Worm (Caenorhabditis elegans): ENCODE data around the gene sri-77.

Gene sri-77

ce11 chrII:2564899-2565298 is 40.3 kb downstream of the sri-77 start, which contains the start of gene usp-39 (continued):
- peak; percentile 54 for TF ChIP-seq nhr-11 (tag; optimal IDR thresholded peaks at IDR 0.05)
- TF ChIP-seq efl-3 (GFP tag; optimal IDR thresholded peaks at IDR 0.05): no peak
- peak; percentile 60 for TF ChIP-seq blmp-1 (tag; optimal IDR thresholded peaks at IDR 0.05)
- TF ChIP-seq nhr-77 (tag; optimal IDR thresholded peaks at IDR 0.05): no peak
- TF ChIP-seq swsn-7 (tag; optimal IDR thresholded peaks at IDR 0.05): no peak
- TF ChIP-seq fkh-8 (tag; optimal IDR thresholded peaks at IDR 0.05): no peak
- TF ChIP-seq ceh-63 (GFP tag; optimal IDR thresholded peaks at IDR 0.05): no peak
- TF ChIP-seq unc-130 (tag; optimal IDR thresholded peaks at IDR 0.05): peak; percentile 90
- peak; percentile 69 to 91 (median 83) for TF ChIP-seq ceh-82 (tag; optimal IDR thresholded peaks at IDR 0.05)
- TF ChIP-seq isw-1 (GFP tag; IDR thresholded peaks at IDR 0.05): peak; percentile 66
- TF ChIP-seq aha-1 (tag; optimal IDR thresholded peaks at IDR 0.05): peak; percentile 6
- peak; percentile 51 for TF ChIP-seq fos-1 (tag; optimal IDR thresholded peaks at IDR 0.05)
- peak; percentile 73 for TF ChIP-seq fkh-10 (GFP tag; optimal IDR thresholded peaks at IDR 0.05)
- no peak for TF ChIP-seq lir-3 (tag; optimal IDR thresholded peaks at IDR 0.05; ENCODE audit: poor library complexity)
- no peak for TF ChIP-seq egl-27 (tag; optimal IDR thresholded peaks at IDR 0.05)
- TF ChIP-seq skn-1 (tag; optimal IDR thresholded peaks at IDR 0.05): peak; percentile 24
- no peak for TF ChIP-seq hpl-2 (GFP tag; optimal IDR thresholded peaks at IDR 0.05)
- TF ChIP-seq mef-2 (tag; optimal IDR thresholded peaks at IDR 0.05): peak; percentile 35
- no peak for TF ChIP-seq hlh-17 (GFP tag; optimal IDR thresholded peaks at IDR 0.05; ENCODE audit: borderline replicate concordance)
- TF ChIP-seq dsc-1 (tag; optimal IDR thresholded peaks at IDR 0.05): no peak
- no peak for TF ChIP-seq pqm-1 (tag; optimal IDR thresholded peaks at IDR 0.05)
- TF ChIP-seq C34B4.2 (tag; optimal IDR thresholded peaks at IDR 0.05): no peak
- TF ChIP-seq lin-14 (GFP tag; optimal IDR thresholded peaks at IDR 0.05): no peak
- TF ChIP-seq unc-62 (GFP tag; optimal IDR thresholded peaks at IDR 0.05): no peak
- peak; percentile 17 for TF ChIP-seq ces-1 (GFP tag; optimal IDR thresholded peaks at IDR 0.05)
- TF ChIP-seq zag-1 (tag; optimal IDR thresholded peaks at IDR 0.05): no peak
- peak; percentile 11 for TF ChIP-seq nhr-237 (tag; optimal IDR thresholded peaks at IDR 0.05)
- TF ChIP-seq grh-1 (GFP tag; IDR thresholded peaks at IDR 0.05): peak; percentile 40
- peak; percentile 88 to 94 for TF ChIP-seq lsy-2 (tag; optimal IDR thresholded peaks at IDR 0.05)
- TF ChIP-seq tlp-1 (tag; optimal IDR thresholded peaks at IDR 0.05): no peak
- peak; percentile 76 for TF ChIP-seq snpc-4 (tag; optimal IDR thresholded peaks at IDR 0.05)
- no peak for TF ChIP-seq nhr-76 (tag; optimal IDR thresholded peaks at IDR 0.05)
- peak; percentile 66 for TF ChIP-seq lin-15B (tag; optimal IDR thresholded peaks at IDR 0.05)
- no peak for TF ChIP-seq alr-1 (tag; optimal IDR thresholded peaks at IDR 0.05; ENCODE audit: borderline replicate concordance)
- TF ChIP-seq mep-1 (tag; optimal IDR thresholded peaks at IDR 0.05): peak; percentile 98
- TF ChIP-seq sup-37 (GFP tag; optimal IDR thresholded peaks at IDR 0.05): peak; percentile 63
- TF ChIP-seq nhr-71 (tag; optimal IDR thresholded peaks at IDR 0.05): no peak
- peak; percentile 80 for TF ChIP-seq unc-86 (tag; optimal IDR thresholded peaks at IDR 0.05)
- TF ChIP-seq zip-4 (GFP tag; optimal IDR thresholded peaks at IDR 0.05): no peak
- TF ChIP-seq xbp-1 (tag; optimal IDR thresholded peaks at IDR 0.05): peak; percentile 81
- TF ChIP-seq lin-39 (tag; optimal IDR thresholded peaks at IDR 0.05): peak; percentile 88
- TF ChIP-seq tbx-2 (tag; optimal IDR thresholded peaks at IDR 0.05): peak; percentile 85

ce11 chrII:2563973-2564372 is 41.2 kb downstream of the sri-77 start, which contains the start of gene nep-18:
Gene nep-18 (minus strand): TSS chrII:2564073.
- TF ChIP-seq hlh-17 (GFP tag; optimal IDR thresholded peaks at IDR 0.05; ENCODE audit: borderline replicate concordance): no peak
- TF ChIP-seq pax-3 (tag; optimal IDR thresholded peaks at IDR 0.05): no peak
- no peak for TF ChIP-seq ztf-4 (tag; optimal IDR thresholded peaks at IDR 0.05)
- TF ChIP-seq snu-23 (GFP tag; optimal IDR thresholded peaks at IDR 0.05): no peak
